Worm (Caenorhabditis elegans): Measurements from ENCODE around the gene orai-1.

orai-1 gene

ce11 chrIII:658357-658756 lies 11.8 kb downstream of the orai-1 start, which contains the start of gene C09F5.1:
C09F5.1 (plus strand) TSS chrIII:658709.
- TF ChIP-seq hmg-4 (GFP tag; optimal IDR thresholded peaks at IDR 0.05) = no peak
- no peak for TF ChIP-seq aly-1 (tag; optimal IDR thresholded peaks at IDR 0.05)

- no peak for TF ChIP-seq tra-4 (tag; optimal IDR thresholded peaks at IDR 0.05)
These were observed 18.7 kb downstream of the orai-1 start, which contains the start of gene C09F5.3 for ce11 chrIII:665173-665757. C09F5.3 (minus strand) TSS chrIII:665266.

- TF ChIP-seq ceh-13 (GFP tag; optimal IDR thresholded peaks at IDR 0.05) = no peak
- peak; percentile 8 for TF ChIP-seq F13C5.2 (tag; optimal IDR thresholded peaks at IDR 0.05)
- no peak for TF ChIP-seq ama-1 (optimal IDR thresholded peaks at IDR 0.05)
- TF ChIP-seq hmg-4 (GFP tag; optimal IDR thresholded peaks at IDR 0.05) = peak; percentile 46
- no peak for TF ChIP-seq ets-7 (tag; optimal IDR thresholded peaks at IDR 0.05)
- TF ChIP-seq tbx-11 (GFP tag; IDR thresholded peaks at IDR 0.05) = no peak
- no peak for TF ChIP-seq aly-1 (tag; optimal IDR thresholded peaks at IDR 0.05)
- TF ChIP-seq sea-1 (GFP tag; conservative IDR thresholded peaks at IDR 0.05) = no peak
- TF ChIP-seq ceh-36 (tag; optimal IDR thresholded peaks at IDR 0.05) = no peak
- TF ChIP-seq scrt-1 (GFP tag; IDR thresholded peaks at IDR 0.05) = no peak
These were observed 21.8 kb downstream of the orai-1 start, which contains the start of gene W02B3.3 for ce11 chrIII:668303-668893. W02B3.3 (minus strand) TSS chrIII:668433.

- TF ChIP-seq ets-7 (tag; optimal IDR thresholded peaks at IDR 0.05) = no peak
- TF ChIP-seq scrt-1 (GFP tag; IDR thresholded peaks at IDR 0.05) = no peak
- TF ChIP-seq B0310.2 (tag; optimal IDR thresholded peaks at IDR 0.05) = no peak
These were observed 24.4 kb downstream of the orai-1 start for ce11 chrIII:670994-671393.

- TF ChIP-seq tbx-37 (GFP tag; conservative IDR thresholded peaks at IDR 0.05) (no peak), hmg-4 (GFP tag; optimal IDR thresholded peaks at IDR 0.05) (no peak), hmbx-1 (tag; optimal IDR thresholded peaks at IDR 0.05) (no peak), ets-7 (tag; optimal IDR thresholded peaks at IDR 0.05) (no peak), B0310.2 (tag; optimal IDR thresholded peaks at IDR 0.05) (no peak), ceh-36 (tag; optimal IDR thresholded peaks at IDR 0.05) (no peak), pes-1 (GFP tag; IDR thresholded peaks at IDR 0.05) (no peak), aly-1 (tag; optimal IDR thresholded peaks at IDR 0.05) (no peak)
These were observed 28.9 kb downstream of the orai-1 start for ce11 chrIII:675413-675812.

- TF ChIP-seq tbx-11 (GFP tag; IDR thresholded peaks at IDR 0.05) (no peak), ceh-13 (GFP tag; optimal IDR thresholded peaks at IDR 0.05) (no peak), ets-7 (tag; optimal IDR thresholded peaks at IDR 0.05) (no peak), ama-1 (optimal IDR thresholded peaks at IDR 0.05) (no peak), flt-1 (GFP tag; IDR thresholded peaks at IDR 0.05) (no peak), F13C5.2 (tag; optimal IDR thresholded peaks at IDR 0.05) (no peak)
These were observed 29.3 kb downstream of the orai-1 start, which contains the start of gene grk-2 for ce11 chrIII:675822-676221. grk-2 (plus strand) TSS chrIII:676122.

- TF ChIP-seq hmg-4 (GFP tag; optimal IDR thresholded peaks at IDR 0.05) = no peak
- TF ChIP-seq flt-1 (GFP tag; IDR thresholded peaks at IDR 0.05) = no peak
- TF ChIP-seq hnd-1 (tag; optimal IDR thresholded peaks at IDR 0.05) = no peak
- no peak for TF ChIP-seq ceh-36 (tag; optimal IDR thresholded peaks at IDR 0.05)
- TF ChIP-seq aly-1 (tag; optimal IDR thresholded peaks at IDR 0.05) = no peak
- TF ChIP-seq scrt-1 (GFP tag; IDR thresholded peaks at IDR 0.05) = no peak
- no peak for TF ChIP-seq hmbx-1 (tag; optimal IDR thresholded peaks at IDR 0.05)
- no peak for TF ChIP-seq ets-7 (tag; optimal IDR thresholded peaks at IDR 0.05)
- TF ChIP-seq tbx-37 (GFP tag; conservative IDR thresholded peaks at IDR 0.05) = no peak
- no peak for TF ChIP-seq F13C5.2 (tag; optimal IDR thresholded peaks at IDR 0.05)
- TF ChIP-seq ama-1 (optimal IDR thresholded peaks at IDR 0.05) = no peak
- TF ChIP-seq ceh-13 (GFP tag; optimal IDR thresholded peaks at IDR 0.05) = no peak
- no peak for TF ChIP-seq B0310.2 (tag; optimal IDR thresholded peaks at IDR 0.05)
- TF ChIP-seq tra-4 (tag; optimal IDR thresholded peaks at IDR 0.05) = no peak
These were observed 36.8 kb downstream of the orai-1 start, which contains the start of gene W02B3.4 for ce11 chrIII:683318-683717. W02B3.4 (minus strand) TSS chrIII:683418.

- TF ChIP-seq pes-1 (GFP tag; IDR thresholded peaks at IDR 0.05) (no peak), F13C5.2 (tag; optimal IDR thresholded peaks at IDR 0.05) (no peak), aly-1 (tag; optimal IDR thresholded peaks at IDR 0.05) (no peak), tra-4 (tag; optimal IDR thresholded peaks at IDR 0.05) (no peak), hnd-1 (tag; optimal IDR thresholded peaks at IDR 0.05) (no peak), ama-1 (optimal IDR thresholded peaks at IDR 0.05) (no peak), flt-1 (GFP tag; IDR thresholded peaks at IDR 0.05) (no peak), B0310.2 (tag; optimal IDR thresholded peaks at IDR 0.05) (no peak), ceh-36 (tag; optimal IDR thresholded peaks at IDR 0.05) (no peak), tbx-11 (GFP tag; IDR thresholded peaks at IDR 0.05) (no peak), hmbx-1 (tag; optimal IDR thresholded peaks at IDR 0.05) (no peak), scrt-1 (GFP tag; IDR thresholded peaks at IDR 0.05) (no peak), sea-1 (GFP tag; conservative IDR thresholded peaks at IDR 0.05) (no peak), ceh-13 (GFP tag; optimal IDR thresholded peaks at IDR 0.05) (no peak), hmg-4 (GFP tag; optimal IDR thresholded peaks at IDR 0.05) (no peak), tbx-37 (GFP tag; conservative IDR thresholded peaks at IDR 0.05) (no peak), ets-7 (tag; optimal IDR thresholded peaks at IDR 0.05) (no peak)
These were observed 41.5 kb downstream of the orai-1 start for ce11 chrIII:688083-688482.

Data from whole organism, early embryonic.